Worm (Caenorhabditis elegans) whole organism, late embryonic: Measurements from ENCODE around the gene Y32H12A.8.

Source experiments
- C08G9.2 ChIP-seq: sonication (generic microtip); optimal IDR thresholded peaks from 2 replicates; lab custom pipeline; 2016; ENCODE audit warnings: mild to moderate bottlenecking, missing genetic modification characterization, moderate library complexity, missing compliant biosample characterization
- F13H6.1 ChIP-seq: sonication (generic microtip); optimal IDR thresholded peaks from 2 replicates; lab custom pipeline; 2016; ENCODE audit warnings: missing genetic modification characterization, missing compliant biosample characterization
- K02D7.2 ChIP-seq: sonication (generic microtip); optimal IDR thresholded peaks from 2 replicates; lab custom pipeline; 2017; ENCODE audit warnings: mild to moderate bottlenecking, missing genetic modification characterization, missing compliant biosample characterization
- K09A11.1 ChIP-seq: sonication (generic microtip); optimal IDR thresholded peaks from 2 replicates; lab custom pipeline; 2017; ENCODE audit warnings: antibody characterized with exemption, mild to moderate bottlenecking, missing genetic modification characterization, missing compliant biosample characterization; ENCODE audit not compliant: insufficient read depth
- ama-1 ChIP-seq: fragments of 150-350 bp; optimal IDR thresholded peaks from 2 replicates; lab custom pipeline; 2014
- ceh-14 ChIP-seq: sonication (generic microtip); optimal IDR thresholded peaks from 2 replicates; lab custom pipeline; 2016; ENCODE audit warnings: missing genotype, missing genetic modification characterization, missing compliant biosample characterization
- ceh-18 ChIP-seq: sonication (generic microtip); optimal IDR thresholded peaks from 2 replicates; lab custom pipeline; 2016; ENCODE audit warnings: missing genetic modification characterization, missing compliant biosample characterization
- ceh-19 ChIP-seq: fragments of 200-800 bp; sonication (Bioruptor generic); optimal IDR thresholded peaks from 2 replicates; lab custom pipeline; 2018; ENCODE audit warnings: mild to moderate bottlenecking, missing genetic modification characterization, missing compliant biosample characterization
- ceh-2 ChIP-seq: sonication (generic microtip); optimal IDR thresholded peaks from 2 replicates; lab custom pipeline; 2016; ENCODE audit warnings: missing genotype, missing genetic modification characterization, missing compliant biosample characterization
- ceh-24 ChIP-seq: sonication (generic microtip); optimal IDR thresholded peaks from 2 replicates; lab custom pipeline; 2016; ENCODE audit warnings: mild to moderate bottlenecking, missing genetic modification characterization, missing compliant biosample characterization
- ceh-30 ChIP-seq: fragments of 150-350 bp; optimal IDR thresholded peaks from 2 replicates; lab custom pipeline; 2014; ENCODE audit warnings: missing biosample characterization, missing genetic modification characterization
- ceh-31 ChIP-seq: sonication (generic microtip); optimal IDR thresholded peaks from 2 replicates; lab custom pipeline; 2016; ENCODE audit warnings: missing genetic modification characterization, missing compliant biosample characterization
- ceh-9 ChIP-seq: sonication (generic microtip); optimal IDR thresholded peaks from 2 replicates; lab custom pipeline; 2016; ENCODE audit warnings: mild to moderate bottlenecking, missing genetic modification characterization, inconsistent platforms, missing compliant biosample characterization
- che-1 ChIP-seq: sonication (generic microtip); optimal IDR thresholded peaks from 2 replicates; lab custom pipeline; 2016; ENCODE audit warnings: mild to moderate bottlenecking, missing genetic modification characterization, missing compliant biosample characterization
- elt-2 ChIP-seq: sonication (generic microtip); optimal IDR thresholded peaks from 2 replicates; lab custom pipeline; 2016; ENCODE audit warnings: missing genetic modification reagents, missing genetic modification characterization, missing compliant biosample characterization
- ets-4 ChIP-seq: sonication (generic microtip); optimal IDR thresholded peaks from 2 replicates; lab custom pipeline; 2016; ENCODE audit warnings: missing genetic modification characterization, missing compliant biosample characterization
- fax-1 ChIP-seq: sonication (generic microtip); optimal IDR thresholded peaks from 2 replicates; lab custom pipeline; 2016; ENCODE audit warnings: missing genotype, missing genetic modification characterization, missing compliant biosample characterization
- hlh-13 ChIP-seq: fragments of 200-800 bp; sonication (Bioruptor generic); optimal IDR thresholded peaks from 2 replicates; lab custom pipeline; 2018; ENCODE audit warnings: mild to moderate bottlenecking, missing genetic modification characterization, missing compliant biosample characterization
- hlh-30 ChIP-seq: sonication (generic microtip); optimal IDR thresholded peaks from 2 replicates; lab custom pipeline; 2017; ENCODE audit warnings: antibody characterized with exemption, missing genetic modification characterization, missing compliant biosample characterization; ENCODE audit not compliant: insufficient read depth
- hlh-6 ChIP-seq: sonication (generic microtip); optimal IDR thresholded peaks from 2 replicates; lab custom pipeline; 2016; ENCODE audit warnings: missing genotype, missing genetic modification characterization, missing compliant biosample characterization
- madf-2 ChIP-seq: sonication (generic microtip); optimal IDR thresholded peaks from 2 replicates; lab custom pipeline; 2017; ENCODE audit warnings: missing genetic modification characterization, missing compliant biosample characterization
- nfya-1 ChIP-seq: sonication (generic microtip); optimal IDR thresholded peaks from 2 replicates; lab custom pipeline; 2017; ENCODE audit warnings: missing genetic modification characterization, mild to moderate bottlenecking, missing compliant biosample characterization, antibody characterized with exemption, moderate library complexity
- npax-4 ChIP-seq: sonication (generic microtip); optimal IDR thresholded peaks from 2 replicates; lab custom pipeline; 2016; ENCODE audit warnings: missing genetic modification characterization, missing compliant biosample characterization
- pag-3 ChIP-seq: sonication (generic microtip); optimal IDR thresholded peaks from 2 replicates; lab custom pipeline; 2016; ENCODE audit warnings: missing compliant biosample characterization, missing genetic modification characterization, borderline replicate concordance
- pax-1 ChIP-seq: fragments of 150-350 bp; optimal IDR thresholded peaks from 2 replicates; lab custom pipeline; 2014; ENCODE audit warnings: missing biosample characterization, missing genetic modification characterization
- pha-4 ChIP-seq: fragments of 150-350 bp; optimal IDR thresholded peaks from 2 replicates; lab custom pipeline; 2018; ENCODE audit warnings: missing biosample characterization, missing genetic modification reagents, missing genetic modification characterization
- pros-1 ChIP-seq: fragments of 150-350 bp; optimal IDR thresholded peaks from 2 replicates; lab custom pipeline; 2014; ENCODE audit warnings: missing biosample characterization, missing genetic modification reagents, missing genetic modification characterization
- tbx-2 ChIP-seq: sonication (generic microtip); optimal IDR thresholded peaks from 2 replicates; lab custom pipeline; 2016; ENCODE audit warnings: missing genetic modification characterization, missing compliant biosample characterization
- tbx-7 ChIP-seq: sonication (generic microtip); optimal IDR thresholded peaks from 2 replicates; lab custom pipeline; 2016; ENCODE audit warnings: missing genotype, missing genetic modification characterization, missing compliant biosample characterization
- unc-55 ChIP-seq: sonication (generic microtip); optimal IDR thresholded peaks from 2 replicates; lab custom pipeline; 2017; ENCODE audit warnings: missing biosample characterization, missing genetic modification reagents, missing genetic modification characterization
- ztf-16 ChIP-seq: sonication (generic microtip); optimal IDR thresholded peaks from 2 replicates; lab custom pipeline; 2017; ENCODE audit warnings: missing genetic modification characterization, missing compliant biosample characterization

Y32H12A.8 gene

DNA sequence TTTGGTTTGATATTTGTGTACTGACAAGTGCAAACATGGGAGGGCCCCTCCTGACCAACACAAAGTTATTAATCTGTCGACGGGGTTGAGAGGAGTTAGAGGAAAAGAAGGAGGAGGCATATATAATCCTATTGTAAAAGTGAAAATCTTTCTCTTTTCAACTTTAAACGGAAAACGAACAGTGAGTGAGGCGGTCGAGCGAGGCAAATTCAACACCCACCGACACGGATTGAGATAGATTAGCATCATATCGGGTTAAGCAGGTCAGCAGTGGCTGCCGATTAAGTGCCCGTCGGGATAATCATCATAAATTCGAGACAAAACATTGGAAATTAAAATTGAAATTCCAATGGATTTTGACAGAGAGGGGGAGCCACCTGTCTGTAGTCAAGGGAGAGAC lies 30.5 kb upstream of the Y32H12A.8 start:
- TF ChIP-seq hlh-13 (GFP tag; lab: Kevin White, UChicago), result no peak
- TF ChIP-seq tbx-2 (tag; lab: Kevin White, UChicago), result peak; percentile 11

DNA sequence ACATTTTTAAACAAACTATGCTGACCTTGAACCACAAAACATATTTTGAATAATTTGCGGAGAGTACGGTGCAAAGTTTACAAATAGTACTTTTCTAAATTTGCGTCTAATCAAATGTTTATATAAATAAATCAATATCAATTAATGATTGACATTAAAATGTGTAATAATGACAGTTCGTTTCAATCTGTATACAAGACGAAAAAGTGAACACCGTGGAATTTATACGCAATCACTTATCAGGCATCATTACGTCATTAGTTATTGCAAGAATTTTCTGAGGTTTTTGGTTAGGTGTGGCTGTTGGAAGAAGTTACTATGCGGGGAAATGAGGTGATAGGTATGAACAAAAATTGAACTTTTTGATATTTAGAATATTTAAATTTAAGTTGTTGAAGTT lies 21.3 kb upstream of the Y32H12A.8 start:
- TF ChIP-seq K09A11.1 (tag; lab: Kevin White, UChicago) (no peak), ceh-18 (tag; lab: Kevin White, UChicago) (no peak), ztf-16 (tag; lab: Kevin White, UChicago) (no peak), tbx-7 (tag; lab: Kevin White, UChicago) (no peak), hlh-30 (tag; lab: Kevin White, UChicago) (no peak), che-1 (tag; lab: Kevin White, UChicago) (no peak), ceh-9 (tag; lab: Kevin White, UChicago) (no peak), ets-4 (tag; lab: Kevin White, UChicago) (no peak)
- TF ChIP-seq, all 69 proteins: peak for 0

DNA sequence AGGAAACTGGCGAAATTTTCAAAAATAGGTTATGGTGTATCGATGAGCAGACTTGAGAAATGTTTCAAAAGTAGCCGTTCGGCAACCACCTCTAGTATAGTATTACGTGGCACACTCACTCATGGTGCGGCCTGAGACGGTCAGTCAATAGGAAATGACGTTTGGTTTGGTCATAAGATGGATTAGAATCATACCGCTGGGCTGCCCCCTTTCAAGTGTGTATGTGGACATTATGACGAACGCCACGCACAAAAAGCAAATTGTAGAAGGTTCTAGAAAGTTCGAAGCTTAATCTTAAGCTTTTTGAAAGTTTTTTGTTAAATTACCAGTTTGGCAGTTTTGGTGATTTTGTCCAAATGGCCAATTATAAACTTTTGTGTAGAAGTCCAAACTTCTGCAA lies 18.5 kb upstream of the Y32H12A.8 start:
- TF ChIP-seq pax-1 (tag; lab: Kevin White, UChicago) (peak; percentile 80), ceh-24 (tag; lab: Kevin White, UChicago) (no peak)

DNA sequence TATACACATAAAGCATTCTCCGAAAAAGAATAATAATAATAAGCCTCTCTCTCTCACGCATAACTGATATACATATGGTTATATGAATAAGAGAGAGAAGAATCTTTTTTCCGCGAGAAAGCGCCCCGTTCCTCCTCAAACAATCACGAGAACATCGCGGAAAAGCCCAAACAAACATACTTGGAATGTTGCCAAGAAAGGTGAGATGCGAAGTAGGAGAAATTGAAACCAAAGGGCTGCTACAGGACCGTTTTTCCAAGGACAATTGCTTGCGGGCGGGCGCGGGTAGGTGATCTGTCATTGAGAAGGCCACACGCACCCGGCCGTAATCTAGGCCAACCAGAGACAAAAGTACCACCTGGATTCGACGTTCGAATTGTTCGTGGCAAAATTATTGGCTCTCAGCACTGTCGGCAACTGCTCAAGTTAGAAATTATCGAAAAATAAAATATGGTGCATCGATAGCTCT lies 17.9 kb upstream of the Y32H12A.8 start, which contains the start of gene dnj-24:
dnj-24 (minus strand) TSS at position 419 of the 469 bp plus-strand sequence.
- TF ChIP-seq fax-1 (tag; lab: Kevin White, UChicago), result no peak
- peak; percentile 6 for TF ChIP-seq pax-1 (tag; lab: Kevin White, UChicago)

DNA sequence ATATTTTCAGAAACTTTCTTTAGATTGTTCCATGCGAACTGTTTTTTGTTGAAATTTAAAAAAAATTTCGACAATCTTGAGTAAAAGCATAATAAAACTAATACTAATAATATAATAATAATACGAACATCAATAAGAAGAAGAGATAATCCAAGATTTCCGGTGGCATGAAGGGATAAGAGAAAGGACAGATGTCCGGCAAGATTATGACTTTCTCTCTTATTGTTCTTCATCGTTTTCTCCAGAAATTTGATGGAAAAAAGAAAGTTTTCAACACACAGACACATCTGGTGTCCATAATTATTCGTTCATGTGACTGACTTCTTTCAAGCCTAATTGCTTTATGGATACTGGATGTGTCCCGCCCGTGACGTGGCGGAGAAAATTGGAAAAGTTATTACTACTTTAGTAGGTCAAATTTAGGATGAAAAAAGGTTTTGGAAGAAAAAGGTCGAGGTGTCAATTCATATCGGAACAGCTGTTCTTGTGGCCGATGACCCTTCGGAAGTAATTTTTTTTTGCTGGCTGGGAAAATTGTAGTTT lies 16.8 kb upstream of the Y32H12A.8 start:
- no peak for TF ChIP-seq ama-1 (lab: Kevin White, UChicago)
- TF ChIP-seq ceh-14, result no peak
- TF ChIP-seq C08G9.2 (tag; lab: Kevin White, UChicago), result no peak
- no peak for TF ChIP-seq ceh-31 (tag; lab: Kevin White, UChicago)
- TF ChIP-seq F13H6.1 (tag; lab: Kevin White, UChicago), result no peak
- no peak for TF ChIP-seq pag-3 (tag; lab: Kevin White, UChicago)
- TF ChIP-seq madf-2 (tag; lab: Kevin White, UChicago), result no peak
- no peak for TF ChIP-seq ceh-19
- no peak for TF ChIP-seq ceh-2 (tag; lab: Kevin White, UChicago)
- no peak for TF ChIP-seq pros-1 (tag; lab: Kevin White, UChicago)
- no peak for TF ChIP-seq npax-4 (tag; lab: Kevin White, UChicago)
- no peak for TF ChIP-seq pha-4 (tag; lab: Kevin White, UChicago)
- no peak for TF ChIP-seq K02D7.2 (tag; lab: Kevin White, UChicago)
- no peak for TF ChIP-seq ceh-30 (tag; lab: Kevin White, UChicago)

DNA sequence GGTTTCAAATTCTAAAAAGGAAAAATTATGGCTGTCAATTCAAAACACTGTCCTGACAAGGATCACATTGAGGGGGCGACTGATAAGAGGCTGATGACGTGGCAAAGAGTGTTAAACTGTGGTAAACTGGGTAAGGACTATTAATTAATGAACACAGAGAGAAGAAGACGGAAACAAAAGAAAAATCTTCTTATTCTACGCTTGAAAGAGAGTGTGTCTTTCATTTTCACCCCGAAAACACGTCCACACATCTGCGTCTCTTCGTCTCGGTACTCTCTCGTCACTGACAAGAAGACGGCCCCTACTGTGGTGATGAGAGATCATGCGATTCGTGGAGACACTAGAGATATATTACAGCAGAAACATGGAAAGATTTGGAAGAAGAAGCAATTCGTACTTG lies 15.6 kb upstream of the Y32H12A.8 start:
- TF ChIP-seq hlh-6 (tag; lab: Kevin White, UChicago) (no peak), nfya-1 (peak; percentile 9), unc-55 (GFP tag; lab: Kevin White, UChicago) (peak; percentile 31), elt-2 (tag; lab: Kevin White, UChicago) (peak; percentile 18)
